Worm (Caenorhabditis elegans) whole organism, L1 larva: ENCODE measurements around the gene T03F7.6.
A peak's percentile ranks its signal among the peaks of the same experiment; 100 is the strongest.

ENCODE experiments used
- C34B4.2 ChIP-seq: sonication (generic microtip); optimal IDR thresholded peaks from 2 replicates; lab custom pipeline; 2017; ENCODE audit warnings: mild to moderate bottlenecking, missing genetic modification characterization, missing compliant biosample characterization
- F16B12.6 ChIP-seq: fragments of 150-350 bp; optimal IDR thresholded peaks from 2 replicates; lab custom pipeline; 2014; ENCODE audit warnings: missing biosample characterization, missing genetic modification characterization
- Y116A8C.19 ChIP-seq: sonication (generic microtip); optimal IDR thresholded peaks from 2 replicates; lab custom pipeline; 2016; ENCODE audit warnings: missing compliant biosample characterization, missing genetic modification characterization, borderline replicate concordance
- ama-1 ChIP-seq: fragments of 150-350 bp; optimal IDR thresholded peaks from 2 replicates; lab custom pipeline; 2014
- ceh-82 ChIP-seq, 3 experiments: fragments of 150-350 bp in 1 of 3; sonication (generic microtip) in 2 of 3; optimal IDR thresholded peaks; 2 replicates each; lab custom pipeline; 2014 to 2017; ENCODE audit warnings: missing biosample characterization in 3 of 3, missing genetic modification characterization in 3 of 3
- ceh-88 ChIP-seq: fragments of 200-800 bp; sonication (Bioruptor generic); IDR thresholded peaks from 2 replicates; pipeline ENCODE4 v1.3.6; 2022; ENCODE audit warnings: missing genetic modification characterization, missing compliant biosample characterization
- ces-1 ChIP-seq: fragments of 150-350 bp; optimal IDR thresholded peaks from 2 replicates; lab custom pipeline; 2014; ENCODE audit warnings: missing biosample characterization, missing genetic modification reagents, missing genetic modification characterization
- dpl-1 ChIP-seq, 3 experiments: fragments of 150-350 bp in 2 of 3; sonication (generic microtip) in 1 of 3; optimal IDR thresholded peaks; 2 replicates each; lab custom pipeline; 2014 to 2017; ENCODE audit warnings: missing biosample characterization in 3 of 3, missing genetic modification characterization in 3 of 3, missing genetic modification reagents in 3 of 3
- efl-1 ChIP-seq, 4 experiments: fragments of 150-350 bp; optimal IDR thresholded peaks in 3 of 4; peaks in 1 of 4; 1 replicate in 1 of 4; 2 replicates in 3 of 4; lab custom pipeline; 2014; ENCODE audit warnings: missing biosample characterization in 2 of 4, missing genetic modification characterization in 2 of 4, missing genetic modification reagents in 2 of 4
- egl-13 ChIP-seq: sonication (generic microtip); optimal IDR thresholded peaks from 2 replicates; lab custom pipeline; 2016; ENCODE audit warnings: missing genotype, missing genetic modification reagents, missing genetic modification characterization, missing compliant biosample characterization
- elt-2 ChIP-seq: sonication (generic microtip); optimal IDR thresholded peaks from 2 replicates; lab custom pipeline; 2016; ENCODE audit warnings: missing genetic modification characterization, mild to moderate bottlenecking, inconsistent platforms, missing compliant biosample characterization, missing genetic modification reagents
- elt-3 ChIP-seq, 6 experiments: fragments of 150-350 bp in 1 of 6; sonication (generic microtip); optimal IDR thresholded peaks; 2 replicates each; lab custom pipeline; 2017 to 2018; ENCODE audit warnings: missing biosample characterization in 6 of 6, missing genetic modification characterization in 6 of 6, inconsistent platforms in 1 of 6
- fkh-10 ChIP-seq: sonication (generic microtip); optimal IDR thresholded peaks from 2 replicates; lab custom pipeline; 2017; ENCODE audit warnings: missing biosample characterization, missing genetic modification reagents, missing genetic modification characterization
- fkh-8 ChIP-seq: sonication (generic microtip); optimal IDR thresholded peaks from 2 replicates; lab custom pipeline; 2016; ENCODE audit warnings: mild to moderate bottlenecking, missing genetic modification characterization, missing compliant biosample characterization
- irx-1 ChIP-seq: sonication (generic microtip); optimal IDR thresholded peaks from 2 replicates; lab custom pipeline; 2016; ENCODE audit warnings: missing genetic modification characterization, missing compliant biosample characterization
- lin-14 ChIP-seq: fragments of 200-800 bp; sonication (Bioruptor generic); optimal IDR thresholded peaks from 2 replicates; lab custom pipeline; 2018; ENCODE audit warnings: mild to moderate bottlenecking, missing genetic modification characterization, moderate library complexity, missing compliant biosample characterization
- nhr-47 ChIP-seq: sonication (generic microtip); optimal IDR thresholded peaks from 2 replicates; lab custom pipeline; 2016; ENCODE audit warnings: mild to moderate bottlenecking, missing genetic modification characterization, moderate library complexity, missing compliant biosample characterization
- nhr-77 ChIP-seq: fragments of 150-350 bp; optimal IDR thresholded peaks from 2 replicates; lab custom pipeline; 2014; ENCODE audit warnings: missing biosample characterization, missing genetic modification characterization
- pag-3 ChIP-seq: sonication (generic microtip); optimal IDR thresholded peaks from 2 replicates; lab custom pipeline; 2017; ENCODE audit warnings: missing genetic modification characterization, mild to moderate bottlenecking, missing compliant biosample characterization, antibody characterized with exemption, borderline replicate concordance; ENCODE audit not compliant: insufficient read depth
- pax-3 ChIP-seq: fragments of 200-800 bp; sonication (Bioruptor generic); optimal IDR thresholded peaks from 2 replicates; lab custom pipeline; 2018; ENCODE audit warnings: mild to moderate bottlenecking, missing genetic modification characterization, moderate library complexity, missing compliant biosample characterization
- sptf-1 ChIP-seq: fragments of 150-350 bp; optimal IDR thresholded peaks from 2 replicates; lab custom pipeline; 2014; ENCODE audit warnings: missing biosample characterization, missing genetic modification characterization
- sup-37 ChIP-seq: fragments of 200-800 bp; sonication (Bioruptor generic); optimal IDR thresholded peaks from 2 replicates; lab custom pipeline; 2018; ENCODE audit warnings: mild to moderate bottlenecking, missing genetic modification characterization, missing compliant biosample characterization
- swsn-7 ChIP-seq: sonication (generic microtip); optimal IDR thresholded peaks from 2 replicates; lab custom pipeline; 2016; ENCODE audit warnings: missing genetic modification characterization, missing compliant biosample characterization
- tbx-2 ChIP-seq: sonication (generic microtip); optimal IDR thresholded peaks from 2 replicates; lab custom pipeline; 2016; ENCODE audit warnings: missing genetic modification characterization, missing compliant biosample characterization
- tlp-1 ChIP-seq: fragments of 150-350 bp; optimal IDR thresholded peaks from 2 replicates; lab custom pipeline; 2014; ENCODE audit warnings: missing biosample characterization, missing genetic modification characterization
- unc-86 ChIP-seq: sonication (generic microtip); optimal IDR thresholded peaks from 2 replicates; lab custom pipeline; 2016; ENCODE audit warnings: missing genetic modification characterization, missing compliant biosample characterization
- vab-15 ChIP-seq: sonication (generic microtip); optimal IDR thresholded peaks from 2 replicates; lab custom pipeline; 2017; ENCODE audit warnings: missing genotype, mild to moderate bottlenecking, missing genetic modification characterization, missing compliant biosample characterization
- xbp-1 ChIP-seq: sonication (generic microtip); optimal IDR thresholded peaks from 2 replicates; lab custom pipeline; 2016; ENCODE audit warnings: missing genetic modification characterization, missing compliant biosample characterization

The T03F7.6 gene

ce11 chrV:11326914-11327367 lies 32.4 kb downstream of the T03F7.6 start, which contains the start of gene tmed-10 (continued):
- TF ChIP-seq ces-1 (GFP tag; lab: Kevin White, UChicago) (no peak), xbp-1 (tag; lab: Kevin White, UChicago) (peak; percentile 95), sptf-1 (tag; lab: Kevin White, UChicago) (no peak), dpl-1 (GFP tag; optimal IDR thresholded peaks at IDR 0.05; lab: Kevin White, UChicago) (peak; percentile 44 to 64 (median 59)), irx-1 (tag; lab: Kevin White, UChicago) (peak; percentile 32), elt-3 (tag; optimal IDR thresholded peaks at IDR 0.05; lab: Kevin White, UChicago) (peak in 1 of 6 experiments; percentile 27), nhr-47 (tag; lab: Kevin White, UChicago) (peak; percentile 64), elt-2 (tag; lab: Kevin White, UChicago) (peak; percentile 16), Y116A8C.19 (tag; lab: Kevin White, UChicago) (no peak), swsn-7 (tag; lab: Kevin White, UChicago) (peak; percentile 70)
- TF ChIP-seq, all 84 proteins: peak for 37

- TF ChIP-seq fkh-10 (GFP tag; lab: Kevin White, UChicago) (no peak), C34B4.2 (tag; lab: Kevin White, UChicago) (no peak)
- TF ChIP-seq, all 84 proteins: peak for 0
These were observed 34.6 kb downstream of the T03F7.6 start, which contains the start of gene F47G9.6 for ce11 chrV:11329100-11329499. Gene F47G9.6, plus strand, starts transcription at chrV:11329400.

- TF ChIP-seq ama-1 (lab: Kevin White, UChicago) = no peak
- no peak for TF ChIP-seq nhr-47 (tag; lab: Kevin White, UChicago)
- no peak for TF ChIP-seq efl-1 (optimal IDR thresholded peaks at IDR 0.05; lab: Kevin White, UChicago)
- TF ChIP-seq efl-1 (GFP tag; optimal IDR thresholded peaks at IDR 0.05 in 1 of 2; lab: Kevin White, UChicago) = peak in 1 of 2 experiments; percentile 62
- no peak for TF ChIP-seq ces-1 (GFP tag; lab: Kevin White, UChicago)
- TF ChIP-seq F16B12.6 = no peak
- TF ChIP-seq ceh-88 (GFP tag; lab: Robert Waterston, UW) = no peak
- TF ChIP-seq elt-3 (tag; optimal IDR thresholded peaks at IDR 0.05; lab: Kevin White, UChicago) = no peak
- no peak for TF ChIP-seq egl-13
- no peak for TF ChIP-seq tlp-1 (tag; lab: Kevin White, UChicago)
These were observed 39.7 kb downstream of the T03F7.6 start, which contains the start of gene T02E9.6 for ce11 chrV:11334193-11334592. Gene T02E9.6, minus strand, starts transcription at chrV:11334293.

- TF ChIP-seq sup-37 (GFP tag; lab: Kevin White, UChicago) (no peak), fkh-8 (no peak), unc-86 (tag; lab: Kevin White, UChicago) (no peak), pag-3 (tag; lab: Kevin White, UChicago) (no peak), efl-1 (optimal IDR thresholded peaks at IDR 0.05; lab: Kevin White, UChicago) (no peak), efl-1 (GFP tag; optimal IDR thresholded peaks at IDR 0.05 in 1 of 2; lab: Kevin White, UChicago) (no peak), irx-1 (tag; lab: Kevin White, UChicago) (no peak)
These were observed 41.4 kb downstream of the T03F7.6 start for ce11 chrV:11335757-11336418.

- peak in 1 of 3 experiments; percentile 21 for TF ChIP-seq ceh-82 (tag; optimal IDR thresholded peaks at IDR 0.05; lab: Kevin White, UChicago)
- TF ChIP-seq fkh-10 (GFP tag; lab: Kevin White, UChicago) = peak; percentile 58
- TF ChIP-seq nhr-77 = no peak
- TF ChIP-seq lin-14 (GFP tag; lab: Kevin White, UChicago) = peak; percentile 25
These were observed 42.4 kb downstream of the T03F7.6 start for ce11 chrV:11336877-11337276.

ce11 chrV:11341130-11341675 lies 46.7 kb downstream of the T03F7.6 start:
- TF ChIP-seq tbx-2 (tag; lab: Kevin White, UChicago) (peak; percentile 5), ceh-82 (tag; optimal IDR thresholded peaks at IDR 0.05; lab: Kevin White, UChicago) (peak; percentile 29 to 48 (median 34)), vab-15 (tag; lab: Kevin White, UChicago) (no peak), fkh-10 (GFP tag; lab: Kevin White, UChicago) (peak; percentile 90), pax-3 (tag; lab: Kevin White, UChicago) (no peak), lin-14 (GFP tag; lab: Kevin White, UChicago) (peak; percentile 77), ces-1 (GFP tag; lab: Kevin White, UChicago) (peak; percentile 63)
